Fruit fly (Drosophila melanogaster): ENCODE results near the gene CG42460.

Gene CG42460

dm6 chr2L:3407722-3408121, 19.4 kb upstream of the CG42460 start:
- no peak for TF ChIP-seq ttk (optimal IDR thresholded peaks at IDR 0.05)
- no peak for TF ChIP-seq Myc (optimal IDR thresholded peaks at IDR 0.05)
- no peak for TF ChIP-seq psq (optimal IDR thresholded peaks at IDR 0.05)
- TF ChIP-seq Sin3A (optimal IDR thresholded peaks at IDR 0.05), result no peak
- TF ChIP-seq h (optimal IDR thresholded peaks at IDR 0.05), result no peak
- no peak for TF ChIP-seq insv (optimal IDR thresholded peaks at IDR 0.05)

- TF ChIP-seq Myc (optimal IDR thresholded peaks at IDR 0.05), result no peak
- TF ChIP-seq psq (optimal IDR thresholded peaks at IDR 0.05), result no peak
- no peak for TF ChIP-seq insv (optimal IDR thresholded peaks at IDR 0.05)
- no peak for TF ChIP-seq ttk (optimal IDR thresholded peaks at IDR 0.05)
- no peak for TF ChIP-seq h (optimal IDR thresholded peaks at IDR 0.05)
- no peak for TF ChIP-seq Sin3A (optimal IDR thresholded peaks at IDR 0.05)
These were observed 9.3 kb upstream of the CG42460 start, which contains the start of gene CG34175 for dm6 chr2L:3397594-3398073. Gene CG34175 (plus strand): TSS chr2L:3398023.

DNA sequence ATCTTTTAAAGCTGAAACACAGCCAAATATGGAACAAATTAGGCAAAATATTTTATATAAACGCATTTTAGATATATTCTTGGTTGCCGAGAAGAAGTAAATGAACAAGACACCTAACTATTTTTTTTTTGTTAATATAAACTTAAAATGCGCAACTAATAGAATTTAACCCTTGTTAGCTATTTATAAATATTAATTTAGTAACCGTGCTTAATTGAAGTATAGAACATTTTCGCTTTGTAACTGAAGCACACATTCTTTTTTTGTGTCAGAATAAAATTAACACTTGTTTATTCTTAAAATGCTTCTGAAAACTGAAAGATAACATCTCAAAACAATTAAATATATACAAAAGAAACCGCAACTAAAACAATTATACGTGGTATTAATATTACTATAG, 653 bp downstream of the CG42460 start, which contains the start of gene Sfp23F:
Sfp23F (minus strand) TSS at position 101 of the 400 bp plus-strand sequence.
- TF ChIP-seq ttk (optimal IDR thresholded peaks at IDR 0.05) (no peak), insv (optimal IDR thresholded peaks at IDR 0.05) (no peak), Sin3A (optimal IDR thresholded peaks at IDR 0.05) (no peak), psq (optimal IDR thresholded peaks at IDR 0.05) (no peak), Myc (optimal IDR thresholded peaks at IDR 0.05) (no peak), h (optimal IDR thresholded peaks at IDR 0.05) (no peak)

DNA sequence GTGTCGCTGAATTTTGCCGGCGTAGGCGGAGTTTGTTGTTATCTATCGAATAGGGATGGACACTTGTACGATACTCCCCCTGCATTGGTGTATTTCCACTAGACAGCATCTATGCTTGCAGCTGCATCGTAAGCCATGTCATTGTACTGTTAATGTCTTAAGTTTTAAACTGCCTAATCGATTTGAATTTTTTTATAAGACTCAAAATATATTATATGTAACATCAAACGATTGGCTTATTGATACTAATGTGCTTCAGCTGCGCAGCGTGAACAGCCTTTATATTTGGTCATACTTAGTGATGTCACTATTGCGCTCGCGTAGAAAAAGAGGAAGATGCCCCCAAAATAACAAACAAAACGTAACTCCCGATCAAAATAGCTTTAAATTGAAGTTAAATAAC, 11.6 kb downstream of the CG42460 start, which contains the start of the genes CG9662 and Ptpa:
CG9662 (minus strand) TSS at position 54 of the 403 bp plus-strand sequence.
Ptpa (plus strand) TSS at position 319 of the 403 bp plus-strand sequence.
- no peak for TF ChIP-seq Sin3A (optimal IDR thresholded peaks at IDR 0.05)
- no peak for TF ChIP-seq insv (optimal IDR thresholded peaks at IDR 0.05)
- no peak for TF ChIP-seq psq (optimal IDR thresholded peaks at IDR 0.05)
- no peak for TF ChIP-seq ttk (optimal IDR thresholded peaks at IDR 0.05)
- no peak for TF ChIP-seq Myc (optimal IDR thresholded peaks at IDR 0.05)
- TF ChIP-seq h (optimal IDR thresholded peaks at IDR 0.05), result no peak

DNA sequence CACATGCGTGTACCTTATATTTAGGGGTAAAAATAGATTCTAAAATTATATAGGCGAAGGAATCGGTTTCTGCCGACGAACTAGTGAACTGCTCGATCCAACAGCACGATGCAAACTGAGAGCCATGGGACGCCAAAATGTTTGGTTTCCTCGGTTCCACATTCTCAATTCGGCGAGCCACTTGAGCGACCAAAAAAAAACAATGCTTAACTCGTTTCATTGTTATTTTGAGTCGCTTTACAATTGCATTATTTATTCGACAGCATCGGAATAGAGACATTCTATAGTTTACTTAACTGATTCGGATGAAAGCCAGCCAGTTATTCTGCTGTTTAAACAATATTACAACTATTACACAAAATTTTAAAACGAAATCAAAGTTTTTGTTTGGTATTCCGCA, 12.7 kb downstream of the CG42460 start, which contains the start of gene CG15412:
CG15412 (minus strand) TSS at position 101 of the 400 bp plus-strand sequence.
- no peak for TF ChIP-seq insv (optimal IDR thresholded peaks at IDR 0.05)
- no peak for TF ChIP-seq ttk (optimal IDR thresholded peaks at IDR 0.05)
- TF ChIP-seq psq (optimal IDR thresholded peaks at IDR 0.05), result no peak
- TF ChIP-seq h (optimal IDR thresholded peaks at IDR 0.05), result no peak
- TF ChIP-seq Myc (optimal IDR thresholded peaks at IDR 0.05), result no peak
- TF ChIP-seq Sin3A (optimal IDR thresholded peaks at IDR 0.05), result no peak

DNA sequence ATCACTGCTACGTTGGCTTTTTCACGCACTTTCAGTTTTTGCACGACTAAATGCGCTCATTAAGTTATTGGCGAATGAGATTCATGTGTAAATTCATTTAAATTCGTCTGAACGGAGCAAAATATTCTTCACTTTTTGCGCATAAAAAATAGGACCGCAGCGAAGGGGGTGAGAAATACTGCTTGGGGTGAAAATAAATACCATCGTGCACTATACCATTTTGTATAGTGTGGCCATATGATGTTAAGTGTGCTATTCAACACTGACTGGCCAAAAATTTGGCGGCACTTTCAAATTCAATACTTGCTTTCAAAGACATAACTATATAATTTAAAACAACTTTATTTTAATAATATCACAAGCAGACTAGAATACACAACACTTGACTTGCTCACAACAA, 15.1 kb downstream of the CG42460 start, which contains the start of gene GramD1B:
GramD1B (minus strand) TSS at position 131 of the 400 bp plus-strand sequence.
- TF ChIP-seq psq (optimal IDR thresholded peaks at IDR 0.05) (no peak), ttk (optimal IDR thresholded peaks at IDR 0.05) (no peak), insv (optimal IDR thresholded peaks at IDR 0.05) (no peak), h (optimal IDR thresholded peaks at IDR 0.05) (no peak), Sin3A (optimal IDR thresholded peaks at IDR 0.05) (no peak), Myc (optimal IDR thresholded peaks at IDR 0.05) (no peak)

DNA sequence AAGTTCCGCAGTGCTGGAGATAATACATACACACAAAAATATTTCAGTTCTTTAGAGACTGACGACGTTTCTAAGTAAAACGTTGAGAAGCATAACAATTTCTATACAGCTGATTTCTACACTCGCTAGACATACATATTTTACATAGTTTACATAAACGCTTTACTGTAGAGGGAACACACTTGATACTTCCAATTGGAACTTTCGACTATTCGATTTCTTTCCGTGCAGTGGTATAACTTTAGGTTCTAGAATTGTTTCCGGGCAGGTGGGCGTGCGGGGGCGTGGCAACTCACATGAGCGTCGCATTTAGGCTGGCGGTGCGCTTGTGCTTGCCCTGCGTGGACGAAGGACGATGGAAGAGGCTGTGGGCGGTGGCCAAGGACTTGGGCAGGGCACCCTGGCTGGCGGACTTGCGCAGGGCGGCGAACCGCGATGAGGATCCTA, 15.8 kb downstream of the CG42460 start:
- TF ChIP-seq Sin3A (optimal IDR thresholded peaks at IDR 0.05), result no peak

DNA sequence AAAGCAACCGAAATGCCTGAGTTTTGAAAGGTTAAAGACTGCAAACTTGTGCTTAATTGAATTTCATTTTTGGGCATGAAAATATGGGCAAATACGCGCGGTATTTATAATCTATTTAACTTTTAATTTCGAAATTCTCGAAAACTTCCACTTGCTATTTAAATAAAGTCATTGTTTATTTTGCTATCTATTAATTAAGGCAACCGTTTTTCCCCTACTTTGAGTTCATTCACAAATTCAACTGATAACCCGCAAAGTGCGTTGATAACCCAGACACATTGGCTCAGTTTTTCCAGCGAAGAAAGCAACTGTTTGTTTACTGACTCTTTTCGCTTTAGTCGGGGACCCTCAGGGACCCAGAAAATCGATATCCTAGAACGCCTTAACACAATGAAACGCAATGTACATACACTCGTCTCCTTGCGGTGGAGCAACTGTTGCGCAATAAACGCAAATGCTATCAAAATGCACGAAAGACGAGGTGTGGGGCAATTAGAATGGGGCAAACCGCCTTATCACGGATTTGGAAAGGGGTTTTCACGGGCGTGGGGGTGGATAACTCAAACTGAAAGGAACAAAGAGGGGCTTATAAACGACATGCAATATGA, 16.4 kb downstream of the CG42460 start:
- no peak for TF ChIP-seq ttk (optimal IDR thresholded peaks at IDR 0.05)
- TF ChIP-seq Myc (optimal IDR thresholded peaks at IDR 0.05), result no peak
- TF ChIP-seq h (optimal IDR thresholded peaks at IDR 0.05), result no peak
- TF ChIP-seq psq (optimal IDR thresholded peaks at IDR 0.05), result no peak
- no peak for TF ChIP-seq insv (optimal IDR thresholded peaks at IDR 0.05)
- TF ChIP-seq Sin3A (optimal IDR thresholded peaks at IDR 0.05), result no peak

DNA sequence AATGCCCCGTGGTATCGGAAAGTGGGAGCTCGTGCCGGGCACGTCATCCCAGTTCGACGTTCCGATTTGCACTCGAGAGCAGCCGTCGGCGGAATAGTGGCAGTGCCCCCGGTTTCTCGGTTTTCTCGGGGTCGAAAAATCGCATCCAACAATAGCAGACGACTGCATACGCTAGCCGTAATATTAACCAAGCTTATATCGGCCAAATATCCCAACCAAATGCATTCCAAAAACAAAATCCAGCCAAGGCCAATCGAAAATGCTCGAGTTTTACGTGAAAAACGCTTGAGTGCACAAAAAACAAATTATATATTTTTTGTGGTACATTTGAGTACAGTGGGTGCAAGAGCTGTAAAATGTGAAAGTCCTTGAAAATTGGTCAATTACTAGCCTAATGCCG, 17.0 kb downstream of the CG42460 start:
- TF ChIP-seq Sin3A (optimal IDR thresholded peaks at IDR 0.05), result no peak
- TF ChIP-seq psq (optimal IDR thresholded peaks at IDR 0.05), result no peak
- TF ChIP-seq Myc (optimal IDR thresholded peaks at IDR 0.05), result no peak
- TF ChIP-seq insv (optimal IDR thresholded peaks at IDR 0.05), result no peak
- no peak for TF ChIP-seq h (optimal IDR thresholded peaks at IDR 0.05)
- no peak for TF ChIP-seq ttk (optimal IDR thresholded peaks at IDR 0.05)

DNA sequence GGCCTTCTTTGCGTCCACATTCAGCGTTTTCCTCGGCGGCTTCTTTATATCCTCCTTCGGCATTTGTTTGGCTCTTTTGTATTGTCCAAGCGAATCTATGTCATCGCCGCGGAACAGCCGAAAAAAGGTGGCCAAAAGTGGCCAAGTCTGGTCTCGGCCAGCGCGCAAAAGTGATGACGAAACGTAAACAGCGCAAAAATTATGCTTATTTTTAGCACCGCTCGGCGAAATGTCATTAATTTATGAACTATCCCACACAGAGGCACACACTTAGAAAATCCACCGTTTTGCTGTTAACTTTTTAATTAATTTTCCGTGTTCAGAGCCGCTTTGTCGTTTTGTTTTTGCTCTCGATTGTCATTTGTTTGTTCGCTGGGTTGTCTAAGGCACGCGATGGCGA, 17.4 kb downstream of the CG42460 start:
- no peak for TF ChIP-seq insv (optimal IDR thresholded peaks at IDR 0.05)
- TF ChIP-seq psq (optimal IDR thresholded peaks at IDR 0.05), result no peak
- no peak for TF ChIP-seq ttk (optimal IDR thresholded peaks at IDR 0.05)
- TF ChIP-seq Myc (optimal IDR thresholded peaks at IDR 0.05), result no peak
- no peak for TF ChIP-seq h (optimal IDR thresholded peaks at IDR 0.05)
- TF ChIP-seq Sin3A (optimal IDR thresholded peaks at IDR 0.05), result no peak

DNA sequence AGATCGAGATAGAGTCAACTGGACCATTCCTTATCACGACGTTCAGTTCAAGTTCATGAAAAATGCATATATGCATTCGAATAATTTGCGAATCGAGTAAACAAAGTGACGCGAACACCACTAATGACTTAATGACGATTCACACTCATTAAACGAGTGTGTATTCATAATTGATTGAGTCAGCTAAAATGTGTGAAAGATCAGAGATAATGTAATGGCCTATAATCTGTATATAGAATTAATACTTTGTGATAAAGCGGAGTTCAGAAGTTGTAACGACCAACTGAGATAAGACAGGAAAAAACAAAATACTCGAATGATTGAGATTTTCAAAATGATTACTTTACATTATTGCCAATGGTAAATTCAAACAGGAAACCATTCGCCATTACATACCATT, 18.5 kb downstream of the CG42460 start:
- TF ChIP-seq insv (optimal IDR thresholded peaks at IDR 0.05), result no peak
- no peak for TF ChIP-seq h (optimal IDR thresholded peaks at IDR 0.05)
- no peak for TF ChIP-seq Myc (optimal IDR thresholded peaks at IDR 0.05)

DNA sequence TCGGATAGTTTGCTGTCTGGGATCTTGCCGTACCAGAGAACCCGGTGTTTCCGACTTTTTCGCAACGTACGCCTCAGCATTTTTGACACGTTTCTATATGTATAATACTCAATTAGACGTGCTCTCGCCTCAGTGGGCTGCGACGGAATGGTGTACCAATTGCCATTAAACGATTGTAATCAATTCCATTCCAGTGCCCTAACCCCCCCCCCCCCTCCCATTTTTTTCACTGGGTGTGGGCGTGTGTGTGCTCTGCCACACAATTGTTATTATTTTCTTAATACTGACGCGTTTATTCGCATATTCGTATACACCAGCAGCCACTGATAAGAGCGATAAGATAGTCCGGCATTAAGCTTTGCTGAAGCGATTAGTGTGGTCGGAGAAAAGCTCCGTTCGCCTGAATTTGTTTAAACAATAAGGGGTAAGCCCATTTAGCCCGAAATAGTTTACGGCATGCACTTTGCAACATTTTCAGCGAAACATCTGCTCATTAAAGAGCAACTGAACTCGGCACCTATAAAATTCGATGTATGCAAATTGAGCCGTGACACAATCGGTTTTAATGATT, 19.1 kb downstream of the CG42460 start:
- no peak for TF ChIP-seq ttk (optimal IDR thresholded peaks at IDR 0.05)

dm6 chr2L:3368425-3368824, 19.9 kb downstream of the CG42460 start:
- TF ChIP-seq insv (optimal IDR thresholded peaks at IDR 0.05), result no peak
- no peak for TF ChIP-seq ttk (optimal IDR thresholded peaks at IDR 0.05)
- TF ChIP-seq Myc (optimal IDR thresholded peaks at IDR 0.05), result no peak
- TF ChIP-seq h (optimal IDR thresholded peaks at IDR 0.05), result no peak
- TF ChIP-seq Sin3A (optimal IDR thresholded peaks at IDR 0.05), result no peak
- TF ChIP-seq psq (optimal IDR thresholded peaks at IDR 0.05), result no peak
